Fruit fly (Drosophila melanogaster) whole organism, embryonic: ENCODE results near the gene Ir31a.

Source experiments
- Aef1 ChIP-seq: fragments of 200-800 bp; sonication (Bioruptor generic); IDR thresholded peaks from 3 replicates; pipeline ENCODE4 v1.3.6; 2022; ENCODE audit warnings: missing biosample characterization, missing genetic modification characterization
- CG10267 ChIP-seq: fragments of 200-800 bp; sonication (Bioruptor generic); optimal IDR thresholded peaks from 2 replicates; lab custom pipeline; 2018; ENCODE audit warnings: missing biosample characterization, mild to moderate bottlenecking, missing genetic modification characterization, moderate library complexity
- CG11696 ChIP-seq: fragments of 200-800 bp; sonication (Bioruptor generic); IDR thresholded peaks from 2 replicates; pipeline ENCODE4 v1.3.6; 2022; ENCODE audit warnings: missing biosample characterization, missing genetic modification characterization
- CG12236 ChIP-seq: fragments of 200-800 bp; sonication (Bioruptor generic); optimal IDR thresholded peaks from 2 replicates; lab custom pipeline; 2016; ENCODE audit warnings: missing biosample characterization, missing genetic modification characterization
- CG13123 ChIP-seq: fragments of 200-800 bp; sonication (Bioruptor generic); optimal IDR thresholded peaks from 2 replicates; lab custom pipeline; 2016; ENCODE audit warnings: missing biosample characterization, missing genetic modification characterization
- CG15269 ChIP-seq: fragments of 200-800 bp; sonication (Bioruptor generic); optimal IDR thresholded peaks from 2 replicates; lab custom pipeline; 2018; ENCODE audit warnings: missing biosample characterization, mild to moderate bottlenecking, missing genetic modification characterization, moderate library complexity
- CG16813 ChIP-seq: fragments of 200-800 bp; sonication (Bioruptor generic); IDR thresholded peaks from 3 replicates; pipeline ENCODE4 v1.3.6; 2022; ENCODE audit warnings: missing biosample characterization, missing genetic modification characterization; ENCODE audit not compliant: partially characterized antibody
- CG2202 ChIP-seq: fragments of 200-800 bp; sonication (Bioruptor generic); optimal IDR thresholded peaks from 2 replicates; lab custom pipeline; 2018; ENCODE audit warnings: missing biosample characterization, mild to moderate bottlenecking, missing genetic modification characterization
- CG30403 ChIP-seq: fragments of 200-800 bp; sonication (Bioruptor generic); optimal IDR thresholded peaks from 3 replicates; lab custom pipeline; 2016; ENCODE audit warnings: missing biosample characterization, missing genetic modification characterization
- CG34224 ChIP-seq: fragments of 200-800 bp; sonication (Bioruptor generic); IDR thresholded peaks from 3 replicates; pipeline ENCODE4 v1.3.6; 2022; ENCODE audit warnings: missing biosample characterization, missing genetic modification characterization; ENCODE audit not compliant: partially characterized antibody
- CG3726 ChIP-seq: fragments of 200-800 bp; sonication (Bioruptor generic); IDR thresholded peaks from 3 replicates; pipeline ENCODE4, ENCODE4 v1.3.6; 2022; ENCODE audit warnings: missing biosample characterization, missing genetic modification characterization
- CG4404 ChIP-seq: fragments of 200-800 bp; sonication (Bioruptor generic); IDR thresholded peaks from 2 replicates; pipeline ENCODE4 v1.3.6; 2022; ENCODE audit warnings: missing biosample characterization, missing genetic modification characterization
- CG4617 ChIP-seq: fragments of 200-800 bp; sonication (Bioruptor generic); optimal IDR thresholded peaks from 3 replicates; lab custom pipeline; 2016; ENCODE audit warnings: missing biosample characterization, missing genetic modification characterization, borderline replicate concordance
- CG7357 ChIP-seq: fragments of 200-800 bp; sonication (Bioruptor generic); IDR thresholded peaks from 3 replicates; pipeline ENCODE4 v1.3.6; 2022; ENCODE audit warnings: missing biosample characterization, missing genetic modification characterization
- CG7372 ChIP-seq: fragments of 200-800 bp; sonication (Bioruptor generic); IDR thresholded peaks from 2 replicates; pipeline ENCODE4 v1.3.6; 2022; ENCODE audit warnings: missing biosample characterization, missing genetic modification characterization
- CG8281 ChIP-seq: fragments of 200-800 bp; sonication (Bioruptor generic); optimal IDR thresholded peaks from 2 replicates; lab custom pipeline; 2018; ENCODE audit warnings: missing biosample characterization, mild to moderate bottlenecking, missing genetic modification characterization, moderate library complexity
- CG8765 ChIP-seq: fragments of 200-800 bp; sonication (Bioruptor generic); IDR thresholded peaks from 2 replicates; pipeline ENCODE4 v1.3.6; 2022; ENCODE audit warnings: missing biosample characterization, missing genetic modification characterization
- CG9797 ChIP-seq: fragments of 200-800 bp; sonication (Bioruptor generic); optimal IDR thresholded peaks from 3 replicates; lab custom pipeline; 2018; ENCODE audit warnings: missing biosample characterization, mild to moderate bottlenecking, missing genetic modification characterization
- Dek ChIP-seq: fragments of 200-800 bp; sonication (Bioruptor generic); optimal IDR thresholded peaks from 3 replicates; lab custom pipeline; 2019; ENCODE audit warnings: missing biosample characterization, mild to moderate bottlenecking, missing genetic modification characterization, moderate library complexity
- Dfd ChIP-seq, 2 experiments: fragments of >200 bp; optimal IDR thresholded peaks; 2 replicates each; lab custom pipeline; 2017; ENCODE audit warnings: missing biosample characterization in 2 of 2, missing genetic modification characterization in 2 of 2
- E2f2 ChIP-seq: fragments of 200-800 bp; sonication (Bioruptor generic); IDR thresholded peaks from 2 replicates; pipeline ENCODE4 v1.3.6; 2022; ENCODE audit warnings: missing biosample characterization, missing genetic modification characterization
- GATAe ChIP-seq: fragments of 200-800 bp; sonication (Bioruptor generic); conservative IDR thresholded peaks from 2 replicates; pipeline ENCODE4 v1.3.6; 2022; ENCODE audit warnings: missing biosample characterization, missing genetic modification characterization
- HLH4C ChIP-seq: fragments of 200-800 bp; sonication (Bioruptor generic); IDR thresholded peaks from 3 replicates; pipeline ENCODE4 v1.3.6; 2022; ENCODE audit warnings: missing biosample characterization, missing genetic modification characterization; ENCODE audit not compliant: partially characterized antibody
- Lhr ChIP-seq: fragments of 200-800 bp; sonication (Bioruptor generic); optimal IDR thresholded peaks from 3 replicates; lab custom pipeline; 2017; ENCODE audit warnings: mild to moderate bottlenecking, missing biosample characterization, missing genetic modification reagents, missing genetic modification characterization
- Oli ChIP-seq: fragments of 200-800 bp; sonication (Bioruptor generic); optimal IDR thresholded peaks from 2 replicates; lab custom pipeline; 2018; ENCODE audit warnings: missing biosample characterization, mild to moderate bottlenecking, missing genetic modification characterization, moderate library complexity
- Rx ChIP-seq: fragments of 200-800 bp; sonication (Bioruptor generic); IDR thresholded peaks from 2 replicates; pipeline ENCODE4 v1.3.6; 2022; ENCODE audit warnings: missing biosample characterization, missing genetic modification characterization
- Six4 ChIP-seq: fragments of 200-800 bp; sonication (Bioruptor generic); optimal IDR thresholded peaks from 2 replicates; lab custom pipeline; 2016; ENCODE audit warnings: missing biosample characterization, missing genetic modification characterization
- abd-A ChIP-seq: fragments of 200-800 bp; sonication (Bioruptor generic); optimal IDR thresholded peaks from 3 replicates; lab custom pipeline; 2019; ENCODE audit warnings: missing biosample characterization, mild to moderate bottlenecking, missing genetic modification characterization, moderate library complexity
- aop ChIP-seq: fragments of 200-800 bp; sonication (Bioruptor generic); IDR thresholded peaks from 2 replicates; pipeline ENCODE4 v1.3.6; 2022; ENCODE audit warnings: missing biosample characterization, missing genetic modification characterization
- bcd ChIP-seq: fragments of 200-800 bp; sonication (Bioruptor generic); optimal IDR thresholded peaks from 2 replicates; lab custom pipeline; 2017; ENCODE audit warnings: missing biosample characterization, mild to moderate bottlenecking, missing genetic modification characterization
- bsh ChIP-seq, 2 experiments: fragments of 200-800 bp; sonication (Bioruptor generic); optimal IDR thresholded peaks; 2 replicates each; lab custom pipeline; 2017 to 2018; ENCODE audit warnings: mild to moderate bottlenecking in 2 of 2, missing biosample characterization in 2 of 2, missing genetic modification characterization in 2 of 2, moderate library complexity in 1 of 2
- cad ChIP-seq: fragments of >200 bp; optimal IDR thresholded peaks from 2 replicates; lab custom pipeline; 2017; ENCODE audit warnings: missing biosample characterization, missing genetic modification characterization
- fd96Cb ChIP-seq: fragments of 200-800 bp; sonication (Bioruptor generic); optimal IDR thresholded peaks from 2 replicates; lab custom pipeline; 2018; ENCODE audit warnings: missing biosample characterization, mild to moderate bottlenecking, missing genetic modification characterization, moderate library complexity
- gfzf ChIP-seq: fragments of 200-800 bp; sonication (Bioruptor generic); optimal IDR thresholded peaks from 2 replicates; lab custom pipeline; 2016; ENCODE audit warnings: missing biosample characterization, mild to moderate bottlenecking, missing genetic modification characterization, moderate library complexity
- gsb-n ChIP-seq: fragments of 200-800 bp; sonication (Bioruptor generic); optimal IDR thresholded peaks from 3 replicates; lab custom pipeline; 2018; ENCODE audit warnings: missing biosample characterization, mild to moderate bottlenecking, missing genetic modification characterization
- insv ChIP-seq, 2 experiments: fragments of 200-800 bp; sonication (Bioruptor generic); optimal IDR thresholded peaks; 3 replicates each; lab custom pipeline; 2016 to 2018; ENCODE audit warnings: missing biosample characterization in 2 of 2, missing genetic modification characterization in 2 of 2
- jigr1 ChIP-seq: fragments of 200-800 bp; sonication (Bioruptor generic); IDR thresholded peaks from 3 replicates; pipeline ENCODE4 v1.3.6; 2022; ENCODE audit warnings: missing biosample characterization, missing genetic modification characterization
- jing ChIP-seq: fragments of 200-800 bp; sonication (Bioruptor generic); optimal IDR thresholded peaks from 2 replicates; lab custom pipeline; 2018; ENCODE audit warnings: missing biosample characterization, mild to moderate bottlenecking, missing genetic modification characterization
- kay ChIP-seq: fragments of 200-800 bp; sonication (Bioruptor generic); optimal IDR thresholded peaks from 2 replicates; lab custom pipeline; 2016; ENCODE audit warnings: missing biosample characterization, missing genetic modification characterization
- ken ChIP-seq: fragments of 200-800 bp; sonication (Bioruptor generic); IDR thresholded peaks from 3 replicates; pipeline ENCODE4 v1.3.6; 2022; ENCODE audit warnings: missing biosample characterization, missing genetic modification characterization
- kni ChIP-seq: fragments of 200-800 bp; sonication (Bioruptor generic); optimal IDR thresholded peaks from 3 replicates; lab custom pipeline; 2017; ENCODE audit warnings: mild to moderate bottlenecking, missing biosample characterization, missing genetic modification reagents, missing genetic modification characterization
- nom ChIP-seq: fragments of 200-800 bp; sonication (Bioruptor generic); optimal IDR thresholded peaks from 2 replicates; lab custom pipeline; 2017; ENCODE audit warnings: missing biosample characterization, missing genetic modification characterization, mild to moderate bottlenecking, moderate library complexity, missing genetic modification reagents
- pita ChIP-seq: fragments of 200-800 bp; sonication (Bioruptor generic); optimal IDR thresholded peaks from 2 replicates; lab custom pipeline; 2017; ENCODE audit warnings: missing biosample characterization, mild to moderate bottlenecking, missing genetic modification characterization
- run ChIP-seq: fragments of 200-800 bp; sonication (Bioruptor generic); optimal IDR thresholded peaks from 3 replicates; lab custom pipeline; 2018; ENCODE audit warnings: missing biosample characterization, mild to moderate bottlenecking, missing genetic modification characterization
- tll ChIP-seq, 2 experiments: fragments of 200-800 bp in 1 of 2; fragments of >200 bp in 1 of 2; sonication (Bioruptor generic) in 1 of 2; optimal IDR thresholded peaks; 2 replicates each; lab custom pipeline; 2017 to 2019; ENCODE audit warnings: missing biosample characterization in 2 of 2, missing genetic modification characterization in 2 of 2, mild to moderate bottlenecking in 1 of 2, moderate library complexity in 1 of 2
- trh ChIP-seq: fragments of 200-800 bp; sonication (Bioruptor generic); optimal IDR thresholded peaks from 2 replicates; lab custom pipeline; 2016; ENCODE audit warnings: missing biosample characterization, missing genetic modification characterization
- twi ChIP-seq: fragments of 200-800 bp; optimal IDR thresholded peaks from 2 replicates; lab custom pipeline; 2019; ENCODE audit warnings: missing biosample characterization, mild to moderate bottlenecking, missing genetic modification characterization, moderate library complexity
- zfh2 ChIP-seq: fragments of 200-800 bp; sonication (Bioruptor generic); optimal IDR thresholded peaks from 2 replicates; lab custom pipeline; 2016; ENCODE audit warnings: missing biosample characterization, missing genetic modification characterization

Gene Ir31a

dm6 chr2L:10387869-10388726 lies 17.3 kb upstream of the Ir31a start, which contains the start of gene da (continued):
- TF ChIP-seq CG4404 (GFP tag; lab: Robert Waterston, UW) (no peak), E2f2 (GFP tag; lab: Robert Waterston, UW) (peak; percentile 47; the same call in 1 of the 2 replicates), Aef1 (GFP tag; lab: Robert Waterston, UW) (peak; percentile 52; the same call in 2 of the 3 replicates), kni (no peak), GATAe (GFP tag; lab: Robert Waterston, UW) (no peak), bcd (GFP tag; lab: Kevin White, UChicago) (peak; percentile 58), nom (peak; percentile 15), pita (GFP tag; lab: Kevin White, UChicago) (no peak), zfh2 (peak; percentile 69), CG15269 (peak; percentile 69), CG34224 (GFP tag; lab: Robert Waterston, UW) (peak; percentile 68), kay (GFP tag; lab: Kevin White, UChicago) (peak; percentile 95), CG7357 (GFP tag; lab: Robert Waterston, UW) (peak; percentile 97), CG2202 (tag; lab: Kevin White, UChicago) (no peak), CG3726 (no peak), CG7372 (GFP tag; lab: Robert Waterston, UW) (0 out of 2 replicates have a peak, but pooled peaks have one; percentile 29), cad (GFP tag; lab: Kevin White, UChicago) (no peak), CG13123 (GFP tag; lab: Kevin White, UChicago) (peak; percentile 51), jing (GFP tag; lab: Kevin White, UChicago) (no peak), CG4617 (peak; percentile 49), CG30403 (GFP tag; lab: Kevin White, UChicago) (peak; percentile 77), CG11696 (GFP tag; lab: Robert Waterston, UW) (no peak), bsh (GFP tag; optimal IDR thresholded peaks at IDR 0.05; lab: Kevin White, UChicago) (peak in 1 of 2 experiments; percentile 58), run (tag; lab: Kevin White, UChicago) (no peak), HLH4C (GFP tag; lab: Robert Waterston, UW) (peak; percentile 61; the same call in 2 of the 3 replicates), insv (GFP tag; optimal IDR thresholded peaks at IDR 0.05; lab: Kevin White, UChicago) (no peak), trh (GFP tag; lab: Kevin White, UChicago) (no peak), CG16813 (peak; percentile 64), Oli (no peak), gfzf (GFP tag; lab: Kevin White, UChicago) (peak; percentile 21), gsb-n (tag; lab: Kevin White, UChicago) (peak; percentile 31), Rx (no peak; the same call in 1 of the 2 replicates), abd-A (tag; lab: Kevin White, UChicago) (no peak), Dfd (GFP tag; optimal IDR thresholded peaks at IDR 0.05; lab: Kevin White, UChicago) (peak in 1 of 2 experiments; percentile 43), CG9797 (peak; percentile 58), jigr1 (no peak), tll (GFP tag; optimal IDR thresholded peaks at IDR 0.05; lab: Kevin White, UChicago) (peak in 1 of 2 experiments; percentile 12), aop (no peak), Dek (tag; lab: Kevin White, UChicago) (peak; percentile 65), CG8765 (GFP tag; lab: Robert Waterston, UW) (no peak), CG12236 (GFP tag; lab: Kevin White, UChicago) (peak; percentile 48), twi (peak; percentile 43), CG10267 (tag; lab: Kevin White, UChicago) (peak; percentile 64), Lhr (GFP tag; lab: Kevin White, UChicago) (peak; percentile 23), CG8281 (tag; lab: Kevin White, UChicago) (no peak), ken (GFP tag; lab: Robert Waterston, UW) (peak; percentile 49; the same call in 1 of the 3 replicates), fd96Cb (tag; lab: Kevin White, UChicago) (peak; percentile 64), Six4 (GFP tag; lab: Kevin White, UChicago) (peak; percentile 15)
